Worm (Caenorhabditis elegans): ENCODE measurements around the gene ZC190.10.

ce11 chrV:8687707-8688106 is 8.4 kb downstream of the ZC190.10 start, which contains the start of gene ZC190.8:
- TF ChIP-seq ceh-13 (GFP tag; optimal IDR thresholded peaks at IDR 0.05), result no peak
- no peak for TF ChIP-seq ceh-36 (tag; optimal IDR thresholded peaks at IDR 0.05)
- no peak for TF ChIP-seq ama-1 (optimal IDR thresholded peaks at IDR 0.05)
